Worm (Caenorhabditis elegans): ENCODE measurements around the gene C07A9.12.

- TF ChIP-seq lsy-12 (tag; optimal IDR thresholded peaks at IDR 0.05): no peak
- no peak for TF ChIP-seq jun-1 (tag; optimal IDR thresholded peaks at IDR 0.05)
- TF ChIP-seq elt-3 (tag; optimal IDR thresholded peaks at IDR 0.05): no peak
- no peak for TF ChIP-seq nfya-1 (tag; optimal IDR thresholded peaks at IDR 0.05; ENCODE audit: insufficient read depth)
- no peak for TF ChIP-seq pha-4 (tag; optimal IDR thresholded peaks at IDR 0.05)
- no peak for TF ChIP-seq ceh-16 (tag; optimal IDR thresholded peaks at IDR 0.05)
- no peak for TF ChIP-seq mdl-1 (tag; optimal IDR thresholded peaks at IDR 0.05)
- no peak for TF ChIP-seq skn-1 (tag; optimal IDR thresholded peaks at IDR 0.05)
- TF ChIP-seq ceh-28 (tag; optimal IDR thresholded peaks at IDR 0.05): no peak
- TF ChIP-seq ama-1 (optimal IDR thresholded peaks at IDR 0.05): no peak
- no peak for TF ChIP-seq tbx-2 (tag; optimal IDR thresholded peaks at IDR 0.05)
- no peak for TF ChIP-seq fos-1 (tag; optimal IDR thresholded peaks at IDR 0.05)
Measured at ce11 chrIII:9685959-9686358, 41.4 kb downstream of the C07A9.12 start, which contains the start of gene C07A9.10.

Measured in whole organism, L3 larva.